Worm (Caenorhabditis elegans): ENCODE results near the gene T02G5.14.

DNA sequence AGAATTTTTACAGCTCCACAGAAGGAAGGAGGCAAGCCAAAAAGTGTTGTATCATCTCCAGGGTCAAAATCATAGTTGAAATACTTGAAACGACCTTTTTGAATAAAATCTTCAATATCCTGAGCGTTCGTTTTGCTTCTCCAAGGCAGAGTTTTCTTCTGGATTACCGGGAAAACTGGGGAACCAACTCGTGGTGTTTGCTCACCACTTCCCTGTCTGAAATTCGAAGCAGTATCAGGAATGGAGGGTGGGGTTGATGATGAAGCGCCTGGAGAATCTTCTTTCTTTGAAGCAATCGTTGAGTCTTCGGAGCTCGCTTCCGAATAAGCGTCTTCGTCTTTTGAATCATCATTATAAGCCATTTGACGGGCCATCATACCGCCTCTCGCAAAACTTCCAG, 19.0 kb downstream of the T02G5.14 start:
- TF ChIP-seq nhr-237 (tag; optimal IDR thresholded peaks at IDR 0.05) (no peak), mdl-1 (tag; optimal IDR thresholded peaks at IDR 0.05) (no peak), nhr-12 (tag; optimal IDR thresholded peaks at IDR 0.05) (no peak), snpc-4 (tag; optimal IDR thresholded peaks at IDR 0.05) (no peak), dpl-1 (GFP tag; optimal IDR thresholded peaks at IDR 0.05) (no peak), zag-1 (tag; optimal IDR thresholded peaks at IDR 0.05) (no peak), ama-1 (optimal IDR thresholded peaks at IDR 0.05) (no peak)

Data from whole organism, L1 larva.